Fruit fly (Drosophila melanogaster) whole organism, embryonic: Measurements from ENCODE around the gene MICU3.

ENCODE experiments used
- CG1024 ChIP-seq: fragments of 200-800 bp; sonication (Bioruptor generic); IDR thresholded peaks from 2 replicates; pipeline ENCODE4 v1.3.6; 2022; ENCODE audit warnings: missing biosample characterization, missing genetic modification characterization
- CG12104 ChIP-seq: fragments of 200-800 bp; sonication (Bioruptor generic); optimal IDR thresholded peaks from 3 replicates; lab custom pipeline; 2016; ENCODE audit warnings: missing biosample characterization, missing genetic modification characterization
- CG13287 ChIP-seq: fragments of 200-800 bp; sonication (Bioruptor generic); IDR thresholded peaks from 2 replicates; pipeline ENCODE4 v1.3.6; 2022; ENCODE audit warnings: missing biosample characterization, missing genetic modification characterization; ENCODE audit not compliant: partially characterized antibody
- CG14441 ChIP-seq: fragments of 200-800 bp; sonication (Bioruptor generic); IDR thresholded peaks from 2 replicates; pipeline ENCODE4 v1.3.6; 2022; ENCODE audit warnings: missing biosample characterization, missing genetic modification characterization
- CG14860 ChIP-seq: fragments of 200-800 bp; sonication (Bioruptor generic); IDR thresholded peaks from 3 replicates; pipeline ENCODE4 v1.3.6; 2022; ENCODE audit warnings: missing biosample characterization, missing genetic modification characterization; ENCODE audit not compliant: partially characterized antibody
- CG1529 ChIP-seq: fragments of 200-800 bp; sonication (Bioruptor generic); optimal IDR thresholded peaks from 3 replicates; lab custom pipeline; 2018; ENCODE audit warnings: missing biosample characterization, missing genetic modification characterization
- CG15514 ChIP-seq: fragments of 200-800 bp; sonication (Bioruptor generic); optimal IDR thresholded peaks from 3 replicates; lab custom pipeline; 2017; ENCODE audit warnings: missing biosample characterization, missing genetic modification characterization, mild to moderate bottlenecking, moderate library complexity, missing genetic modification reagents
- CG1647 ChIP-seq: fragments of 200-800 bp; sonication (Bioruptor generic); optimal IDR thresholded peaks from 3 replicates; lab custom pipeline; 2016; ENCODE audit warnings: missing biosample characterization, missing genetic modification characterization
- CG17568 ChIP-seq: fragments of 200-800 bp; sonication (Bioruptor generic); optimal IDR thresholded peaks from 2 replicates; lab custom pipeline; 2018; ENCODE audit warnings: missing biosample characterization, mild to moderate bottlenecking, missing genetic modification characterization, moderate library complexity
- CG18599 ChIP-seq: fragments of 200-800 bp; sonication (Bioruptor generic); optimal IDR thresholded peaks from 3 replicates; lab custom pipeline; 2017; ENCODE audit warnings: missing biosample characterization, missing genetic modification characterization, mild to moderate bottlenecking, moderate library complexity, missing genetic modification reagents
- CG18619 ChIP-seq: fragments of 200-800 bp; sonication (Bioruptor generic); optimal IDR thresholded peaks from 3 replicates; lab custom pipeline; 2017; ENCODE audit warnings: missing biosample characterization, mild to moderate bottlenecking, missing genetic modification characterization
- CG33557 ChIP-seq: fragments of 200-800 bp; sonication (Bioruptor generic); optimal IDR thresholded peaks from 2 replicates; lab custom pipeline; 2019; ENCODE audit warnings: missing biosample characterization, mild to moderate bottlenecking, missing genetic modification characterization, moderate library complexity
- CG3995 ChIP-seq: fragments of 200-800 bp; sonication (Bioruptor generic); optimal IDR thresholded peaks from 3 replicates; lab custom pipeline; 2016; ENCODE audit warnings: missing biosample characterization, missing genetic modification characterization
- CG42726 ChIP-seq: fragments of 200-800 bp; sonication (Bioruptor generic); IDR thresholded peaks from 2 replicates; pipeline ENCODE4 v1.3.6; 2022; ENCODE audit warnings: missing biosample characterization, missing genetic modification characterization; ENCODE audit not compliant: partially characterized antibody
- CG4424 ChIP-seq: fragments of 200-800 bp; sonication (Bioruptor generic); optimal IDR thresholded peaks from 3 replicates; lab custom pipeline; 2016; ENCODE audit warnings: missing biosample characterization, missing genetic modification characterization
- CG7963 ChIP-seq: fragments of 200-800 bp; sonication (Bioruptor generic); IDR thresholded peaks from 3 replicates; pipeline ENCODE4 v1.3.6; 2022; ENCODE audit warnings: missing biosample characterization, missing genetic modification characterization; ENCODE audit not compliant: partially characterized antibody
- CG8944 ChIP-seq: fragments of 200-800 bp; sonication (Bioruptor generic); optimal IDR thresholded peaks from 3 replicates; lab custom pipeline; 2016; ENCODE audit warnings: missing biosample characterization, missing genetic modification characterization
- Dad ChIP-seq: fragments of 200-800 bp; sonication (Bioruptor generic); optimal IDR thresholded peaks from 3 replicates; lab custom pipeline; 2016; ENCODE audit warnings: missing biosample characterization, missing genetic modification characterization
- Doc2 ChIP-seq: fragments of 200-800 bp; sonication (Bioruptor generic); IDR thresholded peaks from 2 replicates; pipeline ENCODE4 v1.3.6; 2022; ENCODE audit warnings: missing biosample characterization, missing genetic modification characterization
- Dp ChIP-seq: fragments of 200-800 bp; sonication (Bioruptor generic); optimal IDR thresholded peaks from 2 replicates; lab custom pipeline; 2018; ENCODE audit warnings: missing biosample characterization, mild to moderate bottlenecking, missing genetic modification characterization, moderate library complexity
- Drgx ChIP-seq: fragments of 200-800 bp; sonication (Bioruptor generic); IDR thresholded peaks from 2 replicates; pipeline ENCODE4 v1.3.6; 2022; ENCODE audit warnings: missing biosample characterization, missing genetic modification characterization
- E2f1 ChIP-seq: fragments of 200-800 bp; sonication (Bioruptor generic); IDR thresholded peaks from 2 replicates; pipeline ENCODE4 v1.3.6; 2022; ENCODE audit warnings: missing biosample characterization, missing genetic modification characterization
- Med ChIP-seq: fragments of 200-800 bp; sonication (Bioruptor generic); peaks from one replicate; lab custom pipeline; 2016; ENCODE audit warnings: missing biosample characterization, missing genetic modification characterization, mild to moderate bottlenecking, inconsistent platforms, moderate library complexity
- Nf-YB ChIP-seq: fragments of 200-800 bp; sonication (Bioruptor generic); optimal IDR thresholded peaks from 3 replicates; lab custom pipeline; 2019; ENCODE audit warnings: missing biosample characterization, mild to moderate bottlenecking, missing genetic modification characterization, moderate library complexity
- Pdp1 ChIP-seq, 2 experiments: fragments of 200-800 bp; sonication (Bioruptor generic); optimal IDR thresholded peaks; 3 replicates each; lab custom pipeline; 2016; ENCODE audit warnings: missing biosample characterization in 2 of 2, missing genetic modification characterization in 2 of 2, mild to moderate bottlenecking in 1 of 2, moderate library complexity in 1 of 2
- Ptx1 ChIP-seq: fragments of 200-800 bp; sonication (Bioruptor generic); IDR thresholded peaks from 2 replicates; pipeline ENCODE4 v1.3.6; 2022; ENCODE audit warnings: missing biosample characterization, missing genetic modification characterization
- Rx ChIP-seq: fragments of 200-800 bp; sonication (Bioruptor generic); IDR thresholded peaks from 2 replicates; pipeline ENCODE4 v1.3.6; 2022; ENCODE audit warnings: missing biosample characterization, missing genetic modification characterization
- Ssrp ChIP-seq: fragments of 200-800 bp; sonication (Bioruptor generic); optimal IDR thresholded peaks from 2 replicates; lab custom pipeline; 2018; ENCODE audit warnings: missing biosample characterization, mild to moderate bottlenecking, missing genetic modification characterization, moderate library complexity
- Taf1 ChIP-seq: fragments of 200-800 bp; sonication (Bioruptor generic); IDR thresholded peaks from 2 replicates; pipeline ENCODE4 v1.3.6; 2022; ENCODE audit warnings: missing biosample characterization, missing genetic modification characterization
- YL-1 ChIP-seq: fragments of 200-800 bp; sonication (Bioruptor generic); optimal IDR thresholded peaks from 3 replicates; lab custom pipeline; 2017; ENCODE audit warnings: missing biosample characterization, mild to moderate bottlenecking, missing genetic modification characterization
- al ChIP-seq: fragments of 200-800 bp; sonication (Bioruptor generic); IDR thresholded peaks from 2 replicates; pipeline ENCODE4 v1.3.6; 2022; ENCODE audit warnings: missing biosample characterization, missing genetic modification characterization
- az2 ChIP-seq: fragments of 200-800 bp; sonication (Bioruptor generic); optimal IDR thresholded peaks from 3 replicates; lab custom pipeline; 2016; ENCODE audit warnings: missing biosample characterization, missing genetic modification characterization
- btn ChIP-seq: fragments of 200-800 bp; sonication (Bioruptor generic); optimal IDR thresholded peaks from 2 replicates; lab custom pipeline; 2016; ENCODE audit warnings: missing biosample characterization, missing genetic modification characterization
- cas ChIP-seq: fragments of 200-800 bp; sonication (Bioruptor generic); IDR thresholded peaks from 2 replicates; pipeline ENCODE4 v1.3.6; 2022; ENCODE audit warnings: missing biosample characterization, missing genetic modification characterization
- dm ChIP-seq: fragments of 200-800 bp; sonication (Bioruptor generic); optimal IDR thresholded peaks from 3 replicates; lab custom pipeline; 2016; ENCODE audit warnings: missing biosample characterization, missing genetic modification characterization
- emc ChIP-seq: fragments of 200-800 bp; sonication (Bioruptor generic); optimal IDR thresholded peaks from 2 replicates; lab custom pipeline; 2016; ENCODE audit warnings: missing biosample characterization, missing genetic modification characterization
- grn ChIP-seq: fragments of 200-800 bp; sonication (Bioruptor generic); optimal IDR thresholded peaks from 3 replicates; lab custom pipeline; 2017; ENCODE audit warnings: missing biosample characterization, missing genetic modification characterization
- gsb ChIP-seq: fragments of 200-800 bp; sonication (Bioruptor generic); IDR thresholded peaks from 2 replicates; pipeline ENCODE4 v1.3.6; 2022; ENCODE audit warnings: missing biosample characterization, missing genetic modification characterization
- h ChIP-seq: fragments of >200 bp; optimal IDR thresholded peaks from 2 replicates; lab custom pipeline; 2017
- mam ChIP-seq: fragments of 200-800 bp; sonication (Bioruptor generic); optimal IDR thresholded peaks from 3 replicates; lab custom pipeline; 2016; ENCODE audit warnings: missing biosample characterization, missing genetic modification characterization
- odd ChIP-seq: fragments of 200-800 bp; sonication (Bioruptor generic); optimal IDR thresholded peaks from 2 replicates; lab custom pipeline; 2017; ENCODE audit warnings: missing biosample characterization, mild to moderate bottlenecking, missing genetic modification characterization
- pfk ChIP-seq: fragments of 200-800 bp; sonication (Bioruptor generic); optimal IDR thresholded peaks from 2 replicates; lab custom pipeline; 2018; ENCODE audit warnings: missing biosample characterization, mild to moderate bottlenecking, missing genetic modification characterization, moderate library complexity
- prd ChIP-seq, 3 experiments: fragments of >200 bp in 2 of 3; fragments of 200-800 bp in 1 of 3; sonication (Bioruptor generic) in 1 of 3; optimal IDR thresholded peaks in 2 of 3; IDR thresholded peaks in 1 of 3; 2 replicates in 2 of 3; 3 replicates in 1 of 3; pipeline versions ENCODE4 v1.3.6 to Lab custom; 2017 to 2022; ENCODE audit warnings: missing biosample characterization in 1 of 3, missing genetic modification characterization in 1 of 3
- run ChIP-seq: fragments of 200-800 bp; sonication (Bioruptor generic); optimal IDR thresholded peaks from 3 replicates; lab custom pipeline; 2018; ENCODE audit warnings: missing biosample characterization, mild to moderate bottlenecking, missing genetic modification characterization
- sens ChIP-seq: fragments of 200-800 bp; sonication (Bioruptor generic); peaks from one replicate; lab custom pipeline; 2016; ENCODE audit warnings: missing biosample characterization, missing genetic modification characterization
- sim ChIP-seq: fragments of 200-800 bp; sonication (Bioruptor generic); IDR thresholded peaks from 2 replicates; pipeline ENCODE4 v1.3.6; 2022; ENCODE audit warnings: missing biosample characterization, missing genetic modification characterization
- sisA ChIP-seq: fragments of 200-800 bp; sonication (Bioruptor generic); IDR thresholded peaks from 2 replicates; pipeline ENCODE4 v1.3.6; 2022; ENCODE audit warnings: missing biosample characterization, missing genetic modification characterization
- stwl ChIP-seq: fragments of 200-800 bp; sonication (Bioruptor generic); optimal IDR thresholded peaks from 3 replicates; lab custom pipeline; 2018; ENCODE audit warnings: missing biosample characterization, mild to moderate bottlenecking, missing genetic modification characterization, moderate library complexity
- tap ChIP-seq: fragments of 200-800 bp; optimal IDR thresholded peaks from 3 replicates; lab custom pipeline; 2019; ENCODE audit warnings: missing biosample characterization, mild to moderate bottlenecking, missing genetic modification characterization, moderate library complexity
- tup ChIP-seq: fragments of 200-800 bp; sonication (Bioruptor generic); optimal IDR thresholded peaks from 2 replicates; lab custom pipeline; 2016; ENCODE audit warnings: missing biosample characterization, mild to moderate bottlenecking, missing genetic modification characterization, moderate library complexity
- usp ChIP-seq: fragments of >200 bp; optimal IDR thresholded peaks from 2 replicates; lab custom pipeline; 2017; ENCODE audit warnings: missing biosample characterization, missing genetic modification characterization

MICU3 gene

dm6 chr3R:19836687-19837086 is 10.4 kb upstream of the MICU3 start, which contains the start of gene bnl (continued):
- no peak for TF ChIP-seq az2
- peak; percentile 50 for TF ChIP-seq CG1647 (GFP tag; lab: Kevin White, UChicago)
- no peak for TF ChIP-seq prd (optimal IDR thresholded peaks at IDR 0.05; lab: Kevin White, UChicago)
- peak; percentile 53; the same call in 2 of the 3 replicates for TF ChIP-seq prd (GFP tag; IDR thresholded peaks at IDR 0.05; lab: Robert Waterston, UW)
- TF ChIP-seq stwl (tag; lab: Kevin White, UChicago), result peak; percentile 50
- no peak for TF ChIP-seq YL-1
- TF ChIP-seq al (GFP tag; lab: Robert Waterston, UW), result no peak
- no peak; the same call in 1 of the 2 replicates for TF ChIP-seq CG42726 (GFP tag; lab: Robert Waterston, UW)
- no peak for TF ChIP-seq CG12104 (GFP tag; lab: Kevin White, UChicago)
- TF ChIP-seq Ptx1 (GFP tag; lab: Robert Waterston, UW), result no peak
- TF ChIP-seq Med (GFP tag; lab: Kevin White, UChicago), result peak; percentile 94
- TF ChIP-seq gsb, result peak; percentile 51; the same call in 1 of the 2 replicates
- no peak for TF ChIP-seq usp (GFP tag; lab: Kevin White, UChicago)
- peak; percentile 13; the same call in 1 of the 2 replicates for TF ChIP-seq sim (GFP tag; lab: Robert Waterston, UW)
- TF ChIP-seq h (lab: Kevin White, UChicago), result no peak
- TF ChIP-seq Doc2 (GFP tag; lab: Robert Waterston, UW), result no peak
- no peak for TF ChIP-seq CG4424 (GFP tag; lab: Kevin White, UChicago)
- TF ChIP-seq CG14860 (GFP tag; lab: Robert Waterston, UW), result peak; percentile 41; the same call in 1 of the 3 replicates
- TF ChIP-seq sisA (GFP tag; lab: Robert Waterston, UW), result no peak
- TF ChIP-seq CG15514 (GFP tag; lab: Kevin White, UChicago), result peak; percentile 35
- no peak for TF ChIP-seq CG7963 (GFP tag; lab: Robert Waterston, UW)
- TF ChIP-seq tap (tag; lab: Kevin White, UChicago), result peak; percentile 43
- peak; percentile 73 for TF ChIP-seq Nf-YB (GFP tag; lab: Kevin White, UChicago)
- peak; percentile 36 for TF ChIP-seq run (tag; lab: Kevin White, UChicago)
- TF ChIP-seq Pdp1 (GFP tag; optimal IDR thresholded peaks at IDR 0.05; lab: Kevin White, UChicago), result peak; percentile 8 to 47
- TF ChIP-seq dm, result peak; percentile 43
- no peak for TF ChIP-seq Ssrp (tag; lab: Kevin White, UChicago)
- TF ChIP-seq odd, result peak; percentile 64
- peak; percentile 90 for TF ChIP-seq sens
- no peak for TF ChIP-seq cas (GFP tag; lab: Robert Waterston, UW)
- TF ChIP-seq tup (GFP tag; lab: Kevin White, UChicago), result no peak
- TF ChIP-seq grn, result peak; percentile 53
- TF ChIP-seq btn (GFP tag; lab: Kevin White, UChicago), result peak; percentile 62
- peak; percentile 54 for TF ChIP-seq CG18599 (GFP tag; lab: Kevin White, UChicago)
- TF ChIP-seq Dad (GFP tag; lab: Kevin White, UChicago), result peak; percentile 74
- TF ChIP-seq pfk (GFP tag; lab: Kevin White, UChicago), result peak; percentile 49
- peak; percentile 63 for TF ChIP-seq CG13287
- no peak for TF ChIP-seq Dp
- no peak for TF ChIP-seq CG18619 (GFP tag; lab: Kevin White, UChicago)
- peak; percentile 70 for TF ChIP-seq Drgx
- no peak for TF ChIP-seq emc (GFP tag; lab: Kevin White, UChicago)
- TF ChIP-seq CG33557 (GFP tag; lab: Kevin White, UChicago), result peak; percentile 58
- no peak for TF ChIP-seq E2f1 (GFP tag; lab: Robert Waterston, UW)
- no peak for TF ChIP-seq CG8944
- no peak for TF ChIP-seq Rx
- TF ChIP-seq Taf1 (GFP tag; lab: Robert Waterston, UW), result no peak
- no peak for TF ChIP-seq mam
- TF ChIP-seq CG3995 (GFP tag; lab: Kevin White, UChicago), result no peak
- TF ChIP-seq CG17568 (GFP tag; lab: Kevin White, UChicago), result peak; percentile 16
- TF ChIP-seq CG14441, result peak; percentile 27; the same call in 1 of the 2 replicates
- TF ChIP-seq CG1529, result peak; percentile 36
- no peak for TF ChIP-seq CG1024 (GFP tag; lab: Robert Waterston, UW)
